Fruit fly (Drosophila melanogaster) whole organism, pupa: ENCODE measurements around the gene Ada2b.

ENCODE experiments used
- CG12605 ChIP-seq: fragments of 200-800 bp; sonication (Bioruptor generic); IDR thresholded peaks from 2 replicates; pipeline ENCODE4 v1.3.6; 2022; ENCODE audit warnings: missing biosample characterization, missing genetic modification characterization
- CG9948 ChIP-seq: fragments of 200-800 bp; sonication (Bioruptor generic); optimal IDR thresholded peaks from 2 replicates; lab custom pipeline; 2018; ENCODE audit warnings: missing biosample characterization, mild to moderate bottlenecking, missing genetic modification characterization, moderate library complexity
- D1 ChIP-seq: fragments of 200-800 bp; sonication (Bioruptor generic); optimal IDR thresholded peaks from 2 replicates; lab custom pipeline; 2018; ENCODE audit warnings: missing biosample characterization, mild to moderate bottlenecking, missing genetic modification characterization, moderate library complexity
- EcR ChIP-seq: fragments of 200-800 bp; sonication (Bioruptor generic); optimal IDR thresholded peaks from 3 replicates; lab custom pipeline; 2019; ENCODE audit warnings: missing biosample characterization, missing genetic modification characterization, mild to moderate bottlenecking, moderate library complexity, missing genetic modification reagents
- Ets98B ChIP-seq: fragments of 200-800 bp; sonication (Bioruptor generic); IDR thresholded peaks from 2 replicates; pipeline ENCODE4 v1.3.6; 2022; ENCODE audit warnings: missing biosample characterization, missing genetic modification characterization
- Pif1B ChIP-seq: fragments of 200-800 bp; sonication (Bioruptor generic); optimal IDR thresholded peaks from 3 replicates; lab custom pipeline; 2016; ENCODE audit warnings: missing biosample characterization, missing genetic modification characterization

- no peak for TF ChIP-seq EcR
- no peak for TF ChIP-seq D1 (tag; lab: Kevin White, UChicago)
- peak; percentile 71; the same call in 1 of the 2 replicates for TF ChIP-seq Ets98B (GFP tag; lab: Robert Waterston, UW)
- no peak for TF ChIP-seq CG12605 (GFP tag; lab: Robert Waterston, UW)
- no peak for TF ChIP-seq Pif1B (GFP tag; lab: Kevin White, UChicago)
- peak; percentile 77 for TF ChIP-seq CG9948 (tag; lab: Kevin White, UChicago)
Measured at dm6 chr3R:8264302-8265080, 24.2 kb upstream of the Ada2b start, which contains the start of the genes RPA1 and Mcm2.
